Worm (Caenorhabditis elegans): ENCODE results near the gene clc-9.

DNA sequence TGAATTAATAATTGTTTCAGACTA, 13.1 kb downstream of the clc-9 start, which contains the start of gene swsn-4:
- no peak for TF ChIP-seq him-1 (tag; optimal IDR thresholded peaks at IDR 0.05)
- no peak for TF ChIP-seq dao-5 (tag; optimal IDR thresholded peaks at IDR 0.05)
- no peak for TF ChIP-seq W03F9.2 (tag; optimal IDR thresholded peaks at IDR 0.05)

Measured in whole organism, L4/young adult.